Worm (Caenorhabditis elegans) whole organism, late embryonic: Measurements from ENCODE around the gene C35B1.8.

Experiments used
- C08G9.2 ChIP-seq: sonication (generic microtip); optimal IDR thresholded peaks from 2 replicates; lab custom pipeline; 2016; ENCODE audit warnings: mild to moderate bottlenecking, missing genetic modification characterization, moderate library complexity, missing compliant biosample characterization
- C38D4.7 ChIP-seq: fragments of 200-800 bp; sonication (Bioruptor generic); optimal IDR thresholded peaks from 2 replicates; lab custom pipeline; 2018; ENCODE audit warnings: mild to moderate bottlenecking, missing genetic modification characterization, moderate library complexity, missing compliant biosample characterization
- F13H6.1 ChIP-seq: sonication (generic microtip); optimal IDR thresholded peaks from 2 replicates; lab custom pipeline; 2016; ENCODE audit warnings: missing genetic modification characterization, missing compliant biosample characterization
- K02D7.2 ChIP-seq: sonication (generic microtip); optimal IDR thresholded peaks from 2 replicates; lab custom pipeline; 2017; ENCODE audit warnings: mild to moderate bottlenecking, missing genetic modification characterization, missing compliant biosample characterization
- T23F11.4 ChIP-seq: fragments of 200-800 bp; sonication (Bioruptor generic); optimal IDR thresholded peaks from 2 replicates; lab custom pipeline; 2018; ENCODE audit warnings: mild to moderate bottlenecking, missing genetic modification characterization, missing compliant biosample characterization
- ahr-1 ChIP-seq: sonication (generic microtip); optimal IDR thresholded peaks from 2 replicates; lab custom pipeline; 2016; ENCODE audit warnings: missing genetic modification characterization, missing compliant biosample characterization
- ceh-14 ChIP-seq: sonication (generic microtip); optimal IDR thresholded peaks from 2 replicates; lab custom pipeline; 2016; ENCODE audit warnings: missing genotype, missing genetic modification characterization, missing compliant biosample characterization
- ceh-18 ChIP-seq: sonication (generic microtip); optimal IDR thresholded peaks from 2 replicates; lab custom pipeline; 2016; ENCODE audit warnings: missing genetic modification characterization, missing compliant biosample characterization
- ceh-19 ChIP-seq: fragments of 200-800 bp; sonication (Bioruptor generic); optimal IDR thresholded peaks from 2 replicates; lab custom pipeline; 2018; ENCODE audit warnings: mild to moderate bottlenecking, missing genetic modification characterization, missing compliant biosample characterization
- ceh-2 ChIP-seq: sonication (generic microtip); optimal IDR thresholded peaks from 2 replicates; lab custom pipeline; 2016; ENCODE audit warnings: missing genotype, missing genetic modification characterization, missing compliant biosample characterization
- ceh-22 ChIP-seq: sonication (generic microtip); optimal IDR thresholded peaks from 2 replicates; lab custom pipeline; 2017; ENCODE audit warnings: missing biosample characterization, missing genetic modification characterization
- ceh-34 ChIP-seq: sonication (generic microtip); optimal IDR thresholded peaks from 2 replicates; lab custom pipeline; 2016; ENCODE audit warnings: mild to moderate bottlenecking, missing genetic modification characterization, missing compliant biosample characterization
- ceh-45 ChIP-seq: fragments of 200-800 bp; sonication (Bioruptor generic); IDR thresholded peaks from 2 replicates; pipeline ENCODE4 v1.3.6; 2022; ENCODE audit warnings: missing genetic modification reagents, missing genetic modification characterization, missing compliant biosample characterization
- ceh-48 ChIP-seq: sonication (generic microtip); optimal IDR thresholded peaks from 2 replicates; lab custom pipeline; 2016; ENCODE audit warnings: missing genetic modification characterization, inconsistent platforms, missing compliant biosample characterization
- ceh-6 ChIP-seq: fragments of 200-800 bp; sonication (Bioruptor generic); optimal IDR thresholded peaks from 2 replicates; lab custom pipeline; 2018; ENCODE audit warnings: mild to moderate bottlenecking, missing genetic modification characterization, missing compliant biosample characterization
- che-1 ChIP-seq: sonication (generic microtip); optimal IDR thresholded peaks from 2 replicates; lab custom pipeline; 2016; ENCODE audit warnings: mild to moderate bottlenecking, missing genetic modification characterization, missing compliant biosample characterization
- dmd-4 ChIP-seq: sonication (generic microtip); optimal IDR thresholded peaks from 2 replicates; lab custom pipeline; 2016; ENCODE audit warnings: borderline replicate concordance, missing genetic modification characterization, missing compliant biosample characterization
- dve-1 ChIP-seq: sonication (generic microtip); optimal IDR thresholded peaks from 2 replicates; lab custom pipeline; 2017; ENCODE audit warnings: antibody characterized with exemption, mild to moderate bottlenecking, missing genetic modification characterization, missing compliant biosample characterization
- elt-2 ChIP-seq: sonication (generic microtip); optimal IDR thresholded peaks from 2 replicates; lab custom pipeline; 2016; ENCODE audit warnings: missing genetic modification reagents, missing genetic modification characterization, missing compliant biosample characterization
- ets-4 ChIP-seq: sonication (generic microtip); optimal IDR thresholded peaks from 2 replicates; lab custom pipeline; 2016; ENCODE audit warnings: missing genetic modification characterization, missing compliant biosample characterization
- eyg-1 ChIP-seq: sonication (generic microtip); optimal IDR thresholded peaks from 2 replicates; lab custom pipeline; 2016; ENCODE audit warnings: missing genotype, missing genetic modification characterization, missing compliant biosample characterization
- fax-1 ChIP-seq: sonication (generic microtip); optimal IDR thresholded peaks from 2 replicates; lab custom pipeline; 2016; ENCODE audit warnings: missing genotype, missing genetic modification characterization, missing compliant biosample characterization
- fkh-10 ChIP-seq: fragments of 150-350 bp; optimal IDR thresholded peaks from 2 replicates; lab custom pipeline; 2014; ENCODE audit warnings: missing biosample characterization, missing genetic modification reagents, missing genetic modification characterization
- fkh-6 ChIP-seq: sonication (generic microtip); optimal IDR thresholded peaks from 2 replicates; lab custom pipeline; 2016; ENCODE audit warnings: missing genetic modification characterization, missing compliant biosample characterization
- hlh-13 ChIP-seq: fragments of 200-800 bp; sonication (Bioruptor generic); optimal IDR thresholded peaks from 2 replicates; lab custom pipeline; 2018; ENCODE audit warnings: mild to moderate bottlenecking, missing genetic modification characterization, missing compliant biosample characterization
- hlh-15 ChIP-seq: sonication (generic microtip); optimal IDR thresholded peaks from 2 replicates; lab custom pipeline; 2016; ENCODE audit warnings: missing genetic modification characterization, missing compliant biosample characterization
- hlh-6 ChIP-seq: sonication (generic microtip); optimal IDR thresholded peaks from 2 replicates; lab custom pipeline; 2016; ENCODE audit warnings: missing genotype, missing genetic modification characterization, missing compliant biosample characterization
- hlh-8 ChIP-seq: sonication (generic microtip); optimal IDR thresholded peaks from 2 replicates; lab custom pipeline; 2016; ENCODE audit warnings: missing genotype, missing genetic modification characterization, missing compliant biosample characterization
- lim-6 ChIP-seq: sonication (generic microtip); optimal IDR thresholded peaks from 2 replicates; lab custom pipeline; 2016; ENCODE audit warnings: missing genetic modification characterization, missing compliant biosample characterization
- madf-2 ChIP-seq: sonication (generic microtip); optimal IDR thresholded peaks from 2 replicates; lab custom pipeline; 2017; ENCODE audit warnings: missing genetic modification characterization, missing compliant biosample characterization
- nhr-232 ChIP-seq: sonication (generic microtip); optimal IDR thresholded peaks from 2 replicates; lab custom pipeline; 2016; ENCODE audit warnings: missing genetic modification characterization, missing compliant biosample characterization
- npax-4 ChIP-seq: sonication (generic microtip); optimal IDR thresholded peaks from 2 replicates; lab custom pipeline; 2016; ENCODE audit warnings: missing genetic modification characterization, missing compliant biosample characterization
- pax-1 ChIP-seq: fragments of 150-350 bp; optimal IDR thresholded peaks from 2 replicates; lab custom pipeline; 2014; ENCODE audit warnings: missing biosample characterization, missing genetic modification characterization
- pqm-1 ChIP-seq: sonication (generic microtip); optimal IDR thresholded peaks from 2 replicates; lab custom pipeline; 2016; ENCODE audit warnings: missing genetic modification characterization, missing compliant biosample characterization
- rnt-1 ChIP-seq: sonication (generic microtip); optimal IDR thresholded peaks from 2 replicates; lab custom pipeline; 2016; ENCODE audit warnings: missing genetic modification characterization, missing compliant biosample characterization
- sdc-2 ChIP-seq: sonication (generic microtip); optimal IDR thresholded peaks from 2 replicates; lab custom pipeline; 2016; ENCODE audit warnings: missing genotype, missing genetic modification characterization, missing compliant biosample characterization
- sox-2 ChIP-seq: fragments of 200-800 bp; sonication (Bioruptor generic); IDR thresholded peaks from 2 replicates; pipeline ENCODE4 v1.3.6; 2022; ENCODE audit warnings: missing genetic modification reagents, missing genetic modification characterization, missing compliant biosample characterization
- sox-4 ChIP-seq: sonication (generic microtip); optimal IDR thresholded peaks from 2 replicates; lab custom pipeline; 2017; ENCODE audit warnings: mild to moderate bottlenecking, missing genetic modification characterization, inconsistent platforms, missing compliant biosample characterization
- syd-9 ChIP-seq: sonication (generic microtip); optimal IDR thresholded peaks from 2 replicates; lab custom pipeline; 2016; ENCODE audit warnings: mild to moderate bottlenecking, missing genetic modification characterization, moderate library complexity, missing compliant biosample characterization
- tbx-2 ChIP-seq: sonication (generic microtip); optimal IDR thresholded peaks from 2 replicates; lab custom pipeline; 2016; ENCODE audit warnings: missing genetic modification characterization, missing compliant biosample characterization
- ttx-3 ChIP-seq: sonication (generic microtip); optimal IDR thresholded peaks from 2 replicates; lab custom pipeline; 2016; ENCODE audit warnings: missing genetic modification reagents, missing genetic modification characterization, missing compliant biosample characterization
- unc-3 ChIP-seq, 2 experiments: fragments of 200-800 bp in 1 of 2; sonication (Bioruptor generic) in 1 of 2; sonication (generic microtip) in 1 of 2; conservative IDR thresholded peaks in 1 of 2; optimal IDR thresholded peaks in 1 of 2; 2 replicates each; pipeline versions ENCODE4 v1.3.6 to Lab custom; 2016 to 2022; ENCODE audit warnings: missing compliant biosample characterization in 2 of 2, missing genetic modification characterization in 2 of 2, missing genetic modification reagents in 1 of 2
- unc-42 ChIP-seq: sonication (generic microtip); optimal IDR thresholded peaks from 2 replicates; lab custom pipeline; 2016; ENCODE audit warnings: missing genotype, missing genetic modification characterization, missing compliant biosample characterization
- unc-55 ChIP-seq: sonication (generic microtip); optimal IDR thresholded peaks from 2 replicates; lab custom pipeline; 2017; ENCODE audit warnings: missing biosample characterization, missing genetic modification reagents, missing genetic modification characterization
- unc-86 ChIP-seq: sonication (generic microtip); optimal IDR thresholded peaks from 2 replicates; lab custom pipeline; 2016; ENCODE audit warnings: missing genetic modification characterization, missing compliant biosample characterization
- zip-5 ChIP-seq: sonication (generic microtip); optimal IDR thresholded peaks from 2 replicates; lab custom pipeline; 2016; ENCODE audit warnings: missing genetic modification characterization, missing compliant biosample characterization
- ztf-16 ChIP-seq: sonication (generic microtip); optimal IDR thresholded peaks from 2 replicates; lab custom pipeline; 2017; ENCODE audit warnings: missing genetic modification characterization, missing compliant biosample characterization

C35B1.8 gene

ce11 chrIV:4099773-4100172, 21.0 kb upstream of the C35B1.8 start:
- TF ChIP-seq syd-9 (tag; lab: Kevin White, UChicago) (no peak), hlh-8 (tag; lab: Kevin White, UChicago) (no peak)

- TF ChIP-seq sox-2 (GFP tag; lab: Robert Waterston, UW) (no peak), nhr-232 (tag; lab: Kevin White, UChicago) (no peak), fkh-6 (tag; lab: Kevin White, UChicago) (no peak), K02D7.2 (tag; lab: Kevin White, UChicago) (no peak), pax-1 (tag; lab: Kevin White, UChicago) (no peak), ceh-6 (GFP tag; lab: Kevin White, UChicago) (no peak), hlh-6 (no peak), hlh-15 (tag; lab: Kevin White, UChicago) (no peak), hlh-13 (GFP tag; lab: Kevin White, UChicago) (no peak), ets-4 (tag; lab: Kevin White, UChicago) (no peak), rnt-1 (tag; lab: Kevin White, UChicago) (no peak)
These were observed 18.1 kb upstream of the C35B1.8 start for ce11 chrIV:4096940-4097339.

ce11 chrIV:4094364-4094763, 15.6 kb upstream of the C35B1.8 start:
- no peak for TF ChIP-seq sox-4 (tag; lab: Kevin White, UChicago)
- TF ChIP-seq fkh-10 (GFP tag; lab: Kevin White, UChicago): no peak
- no peak for TF ChIP-seq ceh-19 (GFP tag; lab: Kevin White, UChicago)
- no peak for TF ChIP-seq unc-86 (tag; lab: Kevin White, UChicago)
- no peak for TF ChIP-seq unc-55
- TF ChIP-seq lim-6 (tag; lab: Kevin White, UChicago): no peak
- no peak for TF ChIP-seq ceh-2 (tag; lab: Kevin White, UChicago)
- no peak for TF ChIP-seq che-1
- no peak for TF ChIP-seq K02D7.2 (tag; lab: Kevin White, UChicago)
- TF ChIP-seq ceh-22 (tag; lab: Kevin White, UChicago): no peak
- no peak for TF ChIP-seq ceh-48 (tag; lab: Kevin White, UChicago)
- TF ChIP-seq npax-4 (tag; lab: Kevin White, UChicago): no peak
- no peak for TF ChIP-seq T23F11.4 (GFP tag; lab: Kevin White, UChicago)
- no peak for TF ChIP-seq ceh-45
- no peak for TF ChIP-seq ceh-14 (tag; lab: Kevin White, UChicago)
- TF ChIP-seq fax-1 (tag; lab: Kevin White, UChicago): no peak
- TF ChIP-seq tbx-2: no peak
- no peak for TF ChIP-seq F13H6.1

ce11 chrIV:4093087-4093486, 14.3 kb upstream of the C35B1.8 start:
- TF ChIP-seq dmd-4 (tag; lab: Kevin White, UChicago) (no peak), zip-5 (tag; lab: Kevin White, UChicago) (no peak), ceh-45 (no peak), ceh-2 (tag; lab: Kevin White, UChicago) (peak; percentile 17), ceh-34 (peak; percentile 27), dve-1 (peak; percentile 21), hlh-13 (GFP tag; lab: Kevin White, UChicago) (no peak), ceh-6 (GFP tag; lab: Kevin White, UChicago) (no peak), madf-2 (tag; lab: Kevin White, UChicago) (no peak), ceh-19 (GFP tag; lab: Kevin White, UChicago) (no peak), ceh-18 (tag; lab: Kevin White, UChicago) (peak; percentile 73), sdc-2 (tag; lab: Kevin White, UChicago) (no peak), ets-4 (tag; lab: Kevin White, UChicago) (no peak), che-1 (no peak), T23F11.4 (GFP tag; lab: Kevin White, UChicago) (no peak), elt-2 (no peak), npax-4 (tag; lab: Kevin White, UChicago) (no peak), K02D7.2 (tag; lab: Kevin White, UChicago) (no peak), pqm-1 (tag; lab: Kevin White, UChicago) (no peak), fkh-6 (tag; lab: Kevin White, UChicago) (no peak), C08G9.2 (tag; lab: Kevin White, UChicago) (peak; percentile 37), syd-9 (tag; lab: Kevin White, UChicago) (no peak), C38D4.7 (GFP tag; lab: Kevin White, UChicago) (no peak), eyg-1 (tag; lab: Kevin White, UChicago) (no peak), ahr-1 (tag; lab: Kevin White, UChicago) (no peak), unc-42 (tag; lab: Kevin White, UChicago) (peak; percentile 17), ztf-16 (no peak), unc-3 (GFP tag; conservative IDR thresholded peaks at IDR 0.05; lab: Robert Waterston, UW) (no peak), unc-3 (tag; optimal IDR thresholded peaks at IDR 0.05; lab: Kevin White, UChicago) (no peak), ttx-3 (tag; lab: Kevin White, UChicago) (no peak)
